Fruit fly (Drosophila melanogaster) whole organism, embryonic: ENCODE measurements around the gene park.

Experiments
- Atf3 ChIP-seq: fragments of 200-800 bp; sonication (Bioruptor generic); optimal IDR thresholded peaks from 3 replicates; lab custom pipeline; 2016; ENCODE audit warnings: missing biosample characterization, missing genetic modification characterization
- Awh ChIP-seq: fragments of 200-800 bp; sonication (Bioruptor generic); IDR thresholded peaks from 2 replicates; pipeline ENCODE4, ENCODE4 v1.3.6; 2022; ENCODE audit warnings: missing biosample characterization, missing genetic modification characterization
- CG10431 ChIP-seq: fragments of 200-800 bp; sonication (Bioruptor generic); optimal IDR thresholded peaks from 3 replicates; lab custom pipeline; 2018; ENCODE audit warnings: missing biosample characterization, mild to moderate bottlenecking, missing genetic modification characterization
- CG11247 ChIP-seq: fragments of 200-800 bp; sonication (Bioruptor generic); IDR thresholded peaks from 2 replicates; pipeline ENCODE4 v1.3.6; 2022; ENCODE audit warnings: missing biosample characterization, missing genetic modification characterization
- CG13287 ChIP-seq: fragments of 200-800 bp; sonication (Bioruptor generic); IDR thresholded peaks from 2 replicates; pipeline ENCODE4 v1.3.6; 2022; ENCODE audit warnings: missing biosample characterization, missing genetic modification characterization; ENCODE audit not compliant: partially characterized antibody
- CG14050 ChIP-seq: fragments of 200-800 bp; sonication (Bioruptor generic); IDR thresholded peaks from 3 replicates; pipeline ENCODE4 v1.3.6; 2022; ENCODE audit warnings: missing biosample characterization, missing genetic modification characterization
- CG15269 ChIP-seq: fragments of 200-800 bp; sonication (Bioruptor generic); optimal IDR thresholded peaks from 2 replicates; lab custom pipeline; 2018; ENCODE audit warnings: missing biosample characterization, mild to moderate bottlenecking, missing genetic modification characterization, moderate library complexity
- CG2116 ChIP-seq: fragments of 200-800 bp; sonication (Bioruptor generic); optimal IDR thresholded peaks from 3 replicates; lab custom pipeline; 2018; ENCODE audit warnings: missing biosample characterization, mild to moderate bottlenecking, missing genetic modification characterization
- CG2199 ChIP-seq: fragments of 200-800 bp; sonication (Bioruptor generic); IDR thresholded peaks from 3 replicates; pipeline ENCODE4 v1.3.6; 2022; ENCODE audit warnings: missing biosample characterization, missing genetic modification characterization
- CG31441 ChIP-seq: fragments of 200-800 bp; sonication (Bioruptor generic); IDR thresholded peaks from 2 replicates; pipeline ENCODE4 v1.3.6; 2022; ENCODE audit warnings: missing biosample characterization, missing genetic modification characterization
- CG3163 ChIP-seq: fragments of 200-800 bp; sonication (Bioruptor generic); optimal IDR thresholded peaks from 3 replicates; lab custom pipeline; 2016; ENCODE audit warnings: missing biosample characterization, missing genetic modification characterization
- CG32767 ChIP-seq: fragments of 200-800 bp; sonication (Bioruptor generic); IDR thresholded peaks from 2 replicates; pipeline ENCODE4 v1.3.6; 2022; ENCODE audit warnings: missing biosample characterization, missing genetic modification characterization
- CG34224 ChIP-seq: fragments of 200-800 bp; sonication (Bioruptor generic); IDR thresholded peaks from 3 replicates; pipeline ENCODE4 v1.3.6; 2022; ENCODE audit warnings: missing biosample characterization, missing genetic modification characterization; ENCODE audit not compliant: partially characterized antibody
- CG4617 ChIP-seq: fragments of 200-800 bp; sonication (Bioruptor generic); optimal IDR thresholded peaks from 3 replicates; lab custom pipeline; 2016; ENCODE audit warnings: missing biosample characterization, missing genetic modification characterization, borderline replicate concordance
- CG6272 ChIP-seq: fragments of 200-800 bp; sonication (Bioruptor generic); IDR thresholded peaks from 2 replicates; pipeline ENCODE4 v1.3.6; 2022; ENCODE audit warnings: missing biosample characterization, missing genetic modification characterization
- CG6654 ChIP-seq: fragments of 200-800 bp; sonication (Bioruptor generic); optimal IDR thresholded peaks from 2 replicates; lab custom pipeline; 2017; ENCODE audit warnings: missing biosample characterization, mild to moderate bottlenecking, missing genetic modification characterization
- CG6813 ChIP-seq: fragments of 200-800 bp; sonication (Bioruptor generic); optimal IDR thresholded peaks from 2 replicates; lab custom pipeline; 2017; ENCODE audit warnings: missing biosample characterization, missing genetic modification characterization, mild to moderate bottlenecking, moderate library complexity, missing genetic modification reagents
- CG7357 ChIP-seq: fragments of 200-800 bp; sonication (Bioruptor generic); IDR thresholded peaks from 3 replicates; pipeline ENCODE4 v1.3.6; 2022; ENCODE audit warnings: missing biosample characterization, missing genetic modification characterization
- CG8478 ChIP-seq: fragments of >200 bp; optimal IDR thresholded peaks from 2 replicates; lab custom pipeline; 2018
- CG8944 ChIP-seq: fragments of 200-800 bp; sonication (Bioruptor generic); optimal IDR thresholded peaks from 3 replicates; lab custom pipeline; 2016; ENCODE audit warnings: missing biosample characterization, missing genetic modification characterization
- Deaf1 ChIP-seq: fragments of 200-800 bp; optimal IDR thresholded peaks from 3 replicates; lab custom pipeline; 2019; ENCODE audit warnings: missing biosample characterization, mild to moderate bottlenecking, missing genetic modification characterization, moderate library complexity
- Dek ChIP-seq: fragments of 200-800 bp; sonication (Bioruptor generic); optimal IDR thresholded peaks from 3 replicates; lab custom pipeline; 2019; ENCODE audit warnings: missing biosample characterization, mild to moderate bottlenecking, missing genetic modification characterization, moderate library complexity
- Dip3 ChIP-seq: fragments of 200-800 bp; sonication (Bioruptor generic); optimal IDR thresholded peaks from 3 replicates; lab custom pipeline; 2016; ENCODE audit warnings: missing biosample characterization, missing genetic modification characterization
- Dp ChIP-seq: fragments of 200-800 bp; sonication (Bioruptor generic); optimal IDR thresholded peaks from 2 replicates; lab custom pipeline; 2018; ENCODE audit warnings: missing biosample characterization, mild to moderate bottlenecking, missing genetic modification characterization, moderate library complexity
- Dref ChIP-seq: fragments of 200-800 bp; sonication (Bioruptor generic); IDR thresholded peaks from 2 replicates; pipeline ENCODE4 v1.3.6; 2022; ENCODE audit warnings: missing biosample characterization, missing genetic modification characterization
- Gsc ChIP-seq: fragments of 200-800 bp; sonication (Bioruptor generic); IDR thresholded peaks from 2 replicates; pipeline ENCODE4 v1.3.6; 2022; ENCODE audit warnings: missing biosample characterization, missing genetic modification characterization
- H15 ChIP-seq: fragments of 200-800 bp; sonication (Bioruptor generic); IDR thresholded peaks from 3 replicates; pipeline ENCODE4 v1.3.6; 2022; ENCODE audit warnings: missing biosample characterization, missing genetic modification characterization
- HmgZ ChIP-seq: fragments of 200-800 bp; sonication (Bioruptor generic); optimal IDR thresholded peaks from 2 replicates; lab custom pipeline; 2018; ENCODE audit warnings: missing biosample characterization, mild to moderate bottlenecking, missing genetic modification characterization
- Hmx ChIP-seq: fragments of 200-800 bp; sonication (Bioruptor generic); optimal IDR thresholded peaks from 2 replicates; lab custom pipeline; 2016; ENCODE audit warnings: missing biosample characterization, missing genetic modification characterization
- Hr39 ChIP-seq: fragments of >200 bp; optimal IDR thresholded peaks from 2 replicates; lab custom pipeline; 2017
- Jarid2 ChIP-seq: fragments of 200-800 bp; sonication (Bioruptor generic); optimal IDR thresholded peaks from 3 replicates; lab custom pipeline; 2017; ENCODE audit warnings: mild to moderate bottlenecking, missing biosample characterization, missing genetic modification reagents, missing genetic modification characterization
- Kr ChIP-seq: fragments of 200-800 bp; sonication (Bioruptor generic); optimal IDR thresholded peaks from 2 replicates; lab custom pipeline; 2017; ENCODE audit warnings: missing biosample characterization, mild to moderate bottlenecking, missing genetic modification characterization
- Mad ChIP-seq: fragments of 200-800 bp; sonication (Bioruptor generic); optimal IDR thresholded peaks from 2 replicates; lab custom pipeline; 2016; ENCODE audit warnings: missing biosample characterization, missing genetic modification characterization
- Mes4 ChIP-seq: fragments of 200-800 bp; sonication (Bioruptor generic); optimal IDR thresholded peaks from 2 replicates; lab custom pipeline; 2016; ENCODE audit warnings: missing biosample characterization, missing genetic modification characterization
- NK7.1 ChIP-seq: fragments of 200-800 bp; sonication (Bioruptor generic); optimal IDR thresholded peaks from 3 replicates; lab custom pipeline; 2016; ENCODE audit warnings: missing biosample characterization, missing genetic modification characterization
- Nf-YA ChIP-seq: fragments of 200-800 bp; sonication (Bioruptor generic); IDR thresholded peaks from 2 replicates; pipeline ENCODE4 v1.3.6; 2022; ENCODE audit warnings: missing biosample characterization, missing genetic modification characterization
- Nf-YC ChIP-seq: fragments of 200-800 bp; optimal IDR thresholded peaks from 3 replicates; lab custom pipeline; 2019; ENCODE audit warnings: missing biosample characterization, mild to moderate bottlenecking, missing genetic modification characterization, moderate library complexity
- NfI ChIP-seq: fragments of 200-800 bp; sonication (Bioruptor generic); optimal IDR thresholded peaks from 3 replicates; lab custom pipeline; 2018; ENCODE audit warnings: missing biosample characterization, mild to moderate bottlenecking, missing genetic modification characterization, moderate library complexity
- Sox100B ChIP-seq: fragments of 200-800 bp; sonication (Bioruptor generic); optimal IDR thresholded peaks from 3 replicates; lab custom pipeline; 2018; ENCODE audit warnings: missing biosample characterization, mild to moderate bottlenecking, missing genetic modification characterization
- cato ChIP-seq: fragments of 200-800 bp; sonication (Bioruptor generic); optimal IDR thresholded peaks from 2 replicates; lab custom pipeline; 2016; ENCODE audit warnings: missing biosample characterization, missing genetic modification characterization, borderline replicate concordance
- disco-r ChIP-seq: fragments of 200-800 bp; sonication (Bioruptor generic); optimal IDR thresholded peaks from 2 replicates; lab custom pipeline; 2016; ENCODE audit warnings: missing biosample characterization, missing genetic modification characterization
- gem ChIP-seq: fragments of 200-800 bp; sonication (Bioruptor generic); optimal IDR thresholded peaks from 2 replicates; lab custom pipeline; 2019; ENCODE audit warnings: missing biosample characterization, mild to moderate bottlenecking, missing genetic modification characterization, moderate library complexity
- lilli ChIP-seq: fragments of 200-800 bp; sonication (Bioruptor generic); optimal IDR thresholded peaks from 3 replicates; lab custom pipeline; 2016; ENCODE audit warnings: missing biosample characterization, missing genetic modification characterization
- pb ChIP-seq: fragments of 200-800 bp; sonication (Bioruptor generic); optimal IDR thresholded peaks from 3 replicates; lab custom pipeline; 2016; ENCODE audit warnings: missing biosample characterization, missing genetic modification characterization
- phol ChIP-seq: fragments of 200-800 bp; sonication (Bioruptor generic); optimal IDR thresholded peaks from 3 replicates; lab custom pipeline; 2018; ENCODE audit warnings: missing biosample characterization, mild to moderate bottlenecking, missing genetic modification characterization, moderate library complexity
- ranshi ChIP-seq: fragments of 200-800 bp; sonication (Bioruptor generic); IDR thresholded peaks from 2 replicates; pipeline ENCODE4 v1.3.6; 2022; ENCODE audit warnings: missing biosample characterization, missing genetic modification characterization
- schlank ChIP-seq: fragments of 200-800 bp; sonication (Bioruptor generic); optimal IDR thresholded peaks from 2 replicates; lab custom pipeline; 2018; ENCODE audit warnings: missing biosample characterization, mild to moderate bottlenecking, missing genetic modification characterization
- seq ChIP-seq: fragments of 200-800 bp; sonication (Bioruptor generic); IDR thresholded peaks from 2 replicates; pipeline ENCODE4 v1.3.6; 2022; ENCODE audit warnings: missing biosample characterization, missing genetic modification characterization
- trh ChIP-seq: fragments of 200-800 bp; sonication (Bioruptor generic); optimal IDR thresholded peaks from 2 replicates; lab custom pipeline; 2016; ENCODE audit warnings: missing biosample characterization, missing genetic modification characterization
- zen2 ChIP-seq: fragments of 200-800 bp; sonication (Bioruptor generic); IDR thresholded peaks from 3 replicates; pipeline ENCODE4 v1.3.6; 2022; ENCODE audit warnings: missing biosample characterization, missing genetic modification characterization; ENCODE audit not compliant: partially characterized antibody
- zfh1 ChIP-seq: fragments of 200-800 bp; sonication (Bioruptor generic); IDR thresholded peaks from 3 replicates; pipeline ENCODE4 v1.3.6; 2022; ENCODE audit warnings: missing biosample characterization, missing genetic modification characterization

park gene

DNA sequence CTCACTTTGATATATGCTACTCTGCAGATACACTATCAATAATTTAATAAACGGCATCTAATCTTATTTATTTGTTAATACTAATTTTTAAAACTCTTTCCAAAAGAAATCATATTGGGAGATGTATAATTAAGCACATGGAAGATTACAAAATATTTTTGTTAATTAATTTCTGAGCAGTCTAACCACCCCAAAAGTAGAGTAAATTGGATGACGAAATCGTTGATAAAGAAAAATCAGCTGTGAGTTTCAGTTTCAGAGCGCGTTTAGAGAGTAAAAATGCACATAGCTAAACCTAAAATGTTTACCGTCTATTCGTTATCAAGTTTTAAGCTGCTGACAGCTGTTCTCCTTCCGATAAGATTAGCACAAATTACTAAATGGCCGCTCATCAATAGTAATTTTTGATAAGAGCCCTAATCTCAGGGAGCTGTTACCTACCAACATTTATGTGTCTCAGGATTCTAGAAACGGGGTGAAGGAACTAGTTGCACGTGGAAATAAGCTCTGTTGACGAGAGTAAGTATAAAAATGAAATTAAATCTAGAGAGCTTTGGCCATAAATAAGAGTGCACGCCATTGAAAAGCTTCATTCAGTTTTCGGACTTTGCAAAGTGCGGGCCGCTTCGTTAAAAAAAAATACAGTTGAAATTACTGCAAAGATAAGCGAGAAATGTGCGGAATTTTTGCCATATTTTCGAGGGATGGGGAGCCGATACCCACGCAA lies 24.0 kb downstream of the park start, which contains the start of the genes chb and AsnS (continued):
- TF ChIP-seq zen2 (GFP tag; lab: Robert Waterston, UW) (no peak), CG4617 (GFP tag; lab: Kevin White, UChicago) (peak; percentile 39), Nf-YC (tag; lab: Kevin White, UChicago) (peak; percentile 53), CG7357 (GFP tag; lab: Robert Waterston, UW) (peak; percentile 76), CG6272 (GFP tag; lab: Robert Waterston, UW) (peak; percentile 84), CG6654 (GFP tag; lab: Kevin White, UChicago) (peak; percentile 53), CG14050 (GFP tag; lab: Robert Waterston, UW) (peak; percentile 81), CG6813 (GFP tag; lab: Kevin White, UChicago) (peak; percentile 72), CG11247 (GFP tag; lab: Robert Waterston, UW) (peak; percentile 87), trh (peak; percentile 70), CG2116 (GFP tag; lab: Kevin White, UChicago) (peak; percentile 49), Hr39 (no peak), lilli (peak; percentile 85), Dref (GFP tag; lab: Robert Waterston, UW) (no peak), H15 (peak; percentile 91), Sox100B (GFP tag; lab: Kevin White, UChicago) (peak; percentile 88), ranshi (GFP tag; lab: Robert Waterston, UW) (peak; percentile 92), pb (GFP tag; lab: Kevin White, UChicago) (peak; percentile 45), disco-r (GFP tag; lab: Kevin White, UChicago) (peak; percentile 42), Dip3 (GFP tag; lab: Kevin White, UChicago) (peak; percentile 69), CG34224 (GFP tag; lab: Robert Waterston, UW) (no peak), gem (tag; lab: Kevin White, UChicago) (peak; percentile 97), CG15269 (tag; lab: Kevin White, UChicago) (peak; percentile 96), seq (GFP tag; lab: Robert Waterston, UW) (peak; percentile 89), CG3163 (GFP tag; lab: Kevin White, UChicago) (no peak), CG10431 (no peak), CG2199 (GFP tag; lab: Robert Waterston, UW) (peak; percentile 89; the same call in 2 of the 3 replicates), CG31441 (GFP tag; lab: Robert Waterston, UW) (peak; percentile 88), CG13287 (GFP tag; lab: Robert Waterston, UW) (no peak), Mes4 (peak; percentile 18), NfI (peak; percentile 90), Kr (GFP tag; lab: Kevin White, UChicago) (no peak), CG8478 (no peak), Nf-YA (GFP tag; lab: Robert Waterston, UW) (peak; percentile 90), HmgZ (peak; percentile 93), NK7.1 (GFP tag; lab: Kevin White, UChicago) (peak; percentile 56), phol (tag; lab: Kevin White, UChicago) (peak; percentile 91), schlank (peak; percentile 74), Hmx (GFP tag; lab: Kevin White, UChicago) (peak; percentile 34), Jarid2 (GFP tag; lab: Kevin White, UChicago) (no peak), cato (peak; percentile 78), Gsc (GFP tag; lab: Robert Waterston, UW) (peak; percentile 50), CG32767 (GFP tag; lab: Robert Waterston, UW) (peak; percentile 80), Deaf1 (tag; lab: Kevin White, UChicago) (no peak), Dp (GFP tag; lab: Kevin White, UChicago) (no peak), Dek (tag; lab: Kevin White, UChicago) (peak; percentile 95), Awh (GFP tag; lab: Robert Waterston, UW) (peak; percentile 95), Mad (GFP tag; lab: Kevin White, UChicago) (peak; percentile 32), Atf3 (peak; percentile 51), CG8944 (GFP tag; lab: Kevin White, UChicago) (peak; percentile 59), zfh1 (GFP tag; lab: Robert Waterston, UW) (peak; percentile 92)
